Fruit fly (Drosophila melanogaster): ENCODE results near the gene tho2.

- TF ChIP-seq cyc (GFP tag; optimal IDR thresholded peaks at IDR 0.05) (no peak), CG6808 (GFP tag; optimal IDR thresholded peaks at IDR 0.05) (no peak), CG11294 (GFP tag; IDR thresholded peaks at IDR 0.05) (no peak), ss (GFP tag; optimal IDR thresholded peaks at IDR 0.05) (no peak), CG32006 (GFP tag; optimal IDR thresholded peaks at IDR 0.05) (no peak), net (GFP tag; optimal IDR thresholded peaks at IDR 0.05) (no peak), Blimp-1 (GFP tag; optimal IDR thresholded peaks at IDR 0.05) (no peak), pdm3 (GFP tag; optimal IDR thresholded peaks at IDR 0.05) (no peak), CG3032 (tag; optimal IDR thresholded peaks at IDR 0.05) (no peak)
Measured at dm6 chr2L:2179366-2179765, 34.4 kb upstream of the tho2 start.

Measured in whole organism, prepupa.